Worm (Caenorhabditis elegans): ENCODE results near the gene C15C8.7.

C15C8.7 gene

ce11 chrV:12763291-12763995 lies 18.6 kb upstream of the C15C8.7 start, which contains the start of the genes abcf-1 and scc-3 (continued):
- TF ChIP-seq lin-38 (GFP tag; IDR thresholded peaks at IDR 0.05), result no peak
- TF ChIP-seq lin-15B (tag; optimal IDR thresholded peaks at IDR 0.05), result no peak
- no peak for TF ChIP-seq ZK337.2 (GFP tag; IDR thresholded peaks at IDR 0.05)
- no peak for TF ChIP-seq mdl-1 (tag; optimal IDR thresholded peaks at IDR 0.05)
- no peak for TF ChIP-seq hmg-1.1 (GFP tag; IDR thresholded peaks at IDR 0.05)
- TF ChIP-seq F37D6.2 (tag; optimal IDR thresholded peaks at IDR 0.05), result no peak
- peak; percentile 27 for TF ChIP-seq T20F7.1 (GFP tag; optimal IDR thresholded peaks at IDR 0.05)
- no peak for TF ChIP-seq pqm-1 (tag; optimal IDR thresholded peaks at IDR 0.05)

ce11 chrV:12760913-12761312 lies 16.1 kb upstream of the C15C8.7 start, which contains the start of gene F18E2.15:
Gene F18E2.15 (minus strand): TSS chrV:12761013.
- TF ChIP-seq duxl-1 (tag; optimal IDR thresholded peaks at IDR 0.05; ENCODE audit: poor library complexity), result no peak
- no peak for TF ChIP-seq saeg-2 (GFP tag; IDR thresholded peaks at IDR 0.05)
- no peak for TF ChIP-seq Y5F2A.4 (GFP tag; optimal IDR thresholded peaks at IDR 0.05)
- no peak for TF ChIP-seq nhr-76 (tag; optimal IDR thresholded peaks at IDR 0.05)
- TF ChIP-seq mes-2 (tag; optimal IDR thresholded peaks at IDR 0.05; ENCODE audit: poor library complexity, severe bottlenecking), result no peak
- no peak for TF ChIP-seq snpc-4 (tag; optimal IDR thresholded peaks at IDR 0.05)
- TF ChIP-seq D1046.2 (GFP tag; IDR thresholded peaks at IDR 0.05), result no peak
- TF ChIP-seq T20F7.1 (GFP tag; optimal IDR thresholded peaks at IDR 0.05), result no peak
- TF ChIP-seq dve-1 (tag; optimal IDR thresholded peaks at IDR 0.05; ENCODE audit: insufficient read depth), result no peak
- TF ChIP-seq F26F4.8 (GFP tag; conservative IDR thresholded peaks at IDR 0.05), result no peak
- TF ChIP-seq zag-1 (tag; optimal IDR thresholded peaks at IDR 0.05), result no peak
- TF ChIP-seq pqm-1 (tag; optimal IDR thresholded peaks at IDR 0.05), result no peak
- no peak for TF ChIP-seq hif-1 (tag; optimal IDR thresholded peaks at IDR 0.05)
- no peak for TF ChIP-seq unc-130 (GFP tag; optimal IDR thresholded peaks at IDR 0.05)
- TF ChIP-seq spr-1 (tag; optimal IDR thresholded peaks at IDR 0.05), result no peak
- TF ChIP-seq ztf-7 (tag; optimal IDR thresholded peaks at IDR 0.05), result no peak
- no peak for TF ChIP-seq vab-7 (GFP tag; IDR thresholded peaks at IDR 0.05)

ce11 chrV:12759660-12760059 lies 14.8 kb upstream of the C15C8.7 start, which contains the start of gene papl-1:
Gene papl-1 (minus strand): TSS chrV:12759760.
- TF ChIP-seq Y48G9A.11 (GFP tag; IDR thresholded peaks at IDR 0.05), result no peak
- TF ChIP-seq nhr-111 (GFP tag; optimal IDR thresholded peaks at IDR 0.05), result no peak
- TF ChIP-seq arid-1 (GFP tag; conservative IDR thresholded peaks at IDR 0.05), result no peak
- no peak for TF ChIP-seq pqm-1 (tag; optimal IDR thresholded peaks at IDR 0.05)
- TF ChIP-seq ama-1 (optimal IDR thresholded peaks at IDR 0.05), result no peak
- TF ChIP-seq zip-2 (tag; optimal IDR thresholded peaks at IDR 0.05), result no peak
- no peak for TF ChIP-seq lin-13 (GFP tag; optimal IDR thresholded peaks at IDR 0.05)
- TF ChIP-seq nhr-237 (tag; optimal IDR thresholded peaks at IDR 0.05), result no peak

- TF ChIP-seq cey-2 (tag; optimal IDR thresholded peaks at IDR 0.05; ENCODE audit: borderline replicate concordance, insufficient read depth) (no peak), nhr-25 (tag; optimal IDR thresholded peaks at IDR 0.05; ENCODE audit: borderline replicate concordance, insufficient read depth) (no peak), nhr-42 (GFP tag; IDR thresholded peaks at IDR 0.05) (no peak), ZK337.2 (GFP tag; IDR thresholded peaks at IDR 0.05) (no peak), egl-27 (tag; optimal IDR thresholded peaks at IDR 0.05) (no peak), F26F4.8 (GFP tag; conservative IDR thresholded peaks at IDR 0.05) (no peak), unc-130 (GFP tag; optimal IDR thresholded peaks at IDR 0.05) (no peak), gei-8 (GFP tag; optimal IDR thresholded peaks at IDR 0.05) (no peak), nhr-237 (tag; optimal IDR thresholded peaks at IDR 0.05) (no peak), unc-39 (tag; optimal IDR thresholded peaks at IDR 0.05) (no peak)
These were observed 10.0 kb upstream of the C15C8.7 start, which contains the start of gene gpa-13 for ce11 chrV:12754839-12755238. Gene gpa-13 (minus strand): TSS chrV:12754939.

All from whole organism, L4 larva.